Fruit fly (Drosophila melanogaster): ENCODE results near the gene X11L.

The X11L gene

DNA sequence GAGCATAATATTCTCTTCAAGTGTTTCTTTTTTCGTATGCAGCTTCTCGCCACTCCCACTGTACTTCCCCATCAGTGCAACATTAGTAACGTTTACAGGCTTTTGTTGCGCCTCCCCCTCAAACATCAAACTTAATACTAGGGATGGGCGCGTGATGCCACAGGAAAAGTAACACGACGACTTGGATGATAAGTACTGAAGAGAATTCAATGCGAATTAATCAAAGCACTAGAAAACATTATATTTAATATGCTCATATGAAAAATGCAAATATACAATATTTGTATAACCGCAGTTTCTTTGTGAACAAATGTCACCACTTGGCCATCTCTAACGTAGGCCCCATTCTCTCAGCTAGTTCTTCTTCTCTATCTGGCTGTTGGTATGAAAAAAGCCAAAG, 44.3 kb upstream of the X11L start:
- TF ChIP-seq CG8765 (GFP tag; IDR thresholded peaks at IDR 0.05) (no peak), CG7357 (GFP tag; IDR thresholded peaks at IDR 0.05) (no peak), Blimp-1 (GFP tag; optimal IDR thresholded peaks at IDR 0.05) (peak; percentile 1), gro (GFP tag; optimal IDR thresholded peaks at IDR 0.05) (no peak), CG2129 (GFP tag; IDR thresholded peaks at IDR 0.05; ENCODE audit: partially characterized antibody) (no peak), E2f2 (GFP tag; IDR thresholded peaks at IDR 0.05) (no peak), Dll (GFP tag; IDR thresholded peaks at IDR 0.05; ENCODE audit: partially characterized antibody) (peak; percentile 41; the same call in 1 of the 4 replicates), Doc2 (GFP tag; IDR thresholded peaks at IDR 0.05) (no peak), Sry-δ (GFP tag; optimal IDR thresholded peaks at IDR 0.05) (no peak), Atf-2 (GFP tag; optimal IDR thresholded peaks at IDR 0.05) (no peak), CG2712 (tag; optimal IDR thresholded peaks at IDR 0.05) (peak; percentile 1), pho (GFP tag; optimal IDR thresholded peaks at IDR 0.05) (no peak), CG12769 (tag; optimal IDR thresholded peaks at IDR 0.05) (no peak), Poxn (GFP tag; IDR thresholded peaks at IDR 0.05) (no peak), ind (GFP tag; optimal IDR thresholded peaks at IDR 0.05) (no peak), CG6175 (GFP tag; IDR thresholded peaks at IDR 0.05) (no peak), CG10209 (GFP tag; optimal IDR thresholded peaks at IDR 0.05) (no peak), sens (GFP tag) (peak; percentile 44), tgo (GFP tag; IDR thresholded peaks at IDR 0.05) (no peak), Doc3 (GFP tag; IDR thresholded peaks at IDR 0.05; ENCODE audit: partially characterized antibody) (peak; percentile 37; the same call in 1 of the 3 replicates), CG15601 (tag; optimal IDR thresholded peaks at IDR 0.05) (no peak), CG10274 (GFP tag; optimal IDR thresholded peaks at IDR 0.05) (no peak), CG11560 (tag; IDR thresholded peaks at IDR 0.05) (no peak), chn (GFP tag; optimal IDR thresholded peaks at IDR 0.05) (no peak), CG11398 (GFP tag; optimal IDR thresholded peaks at IDR 0.05) (no peak), CG1647 (GFP tag; optimal IDR thresholded peaks at IDR 0.05) (no peak), CG11504 (tag; optimal IDR thresholded peaks at IDR 0.05) (peak; percentile 3), Camta (GFP tag; optimal IDR thresholded peaks at IDR 0.05) (no peak), CG1832 (GFP tag; optimal IDR thresholded peaks at IDR 0.05) (no peak), ro (GFP tag; IDR thresholded peaks at IDR 0.05) (no peak), Drgx (GFP tag; IDR thresholded peaks at IDR 0.05) (0 out of 2 replicates have a peak, but pooled peaks have one; percentile 14), sim (GFP tag; IDR thresholded peaks at IDR 0.05) (no peak), Asciz (GFP tag; optimal IDR thresholded peaks at IDR 0.05) (no peak), slbo (GFP tag; IDR thresholded peaks at IDR 0.05) (no peak), slp2 (GFP tag; optimal IDR thresholded peaks at IDR 0.05) (no peak), E2f1 (GFP tag; IDR thresholded peaks at IDR 0.05) (no peak), CG2120 (GFP tag; optimal IDR thresholded peaks at IDR 0.05) (no peak), sima (GFP tag; optimal IDR thresholded peaks at IDR 0.05) (no peak), CG9609 (GFP tag; optimal IDR thresholded peaks at IDR 0.05) (no peak), Xrp1 (GFP tag; IDR thresholded peaks at IDR 0.05) (peak; percentile 22; the same call in 1 of the 2 replicates), CkIIα-i1 (GFP tag; IDR thresholded peaks at IDR 0.05) (no peak)

DNA sequence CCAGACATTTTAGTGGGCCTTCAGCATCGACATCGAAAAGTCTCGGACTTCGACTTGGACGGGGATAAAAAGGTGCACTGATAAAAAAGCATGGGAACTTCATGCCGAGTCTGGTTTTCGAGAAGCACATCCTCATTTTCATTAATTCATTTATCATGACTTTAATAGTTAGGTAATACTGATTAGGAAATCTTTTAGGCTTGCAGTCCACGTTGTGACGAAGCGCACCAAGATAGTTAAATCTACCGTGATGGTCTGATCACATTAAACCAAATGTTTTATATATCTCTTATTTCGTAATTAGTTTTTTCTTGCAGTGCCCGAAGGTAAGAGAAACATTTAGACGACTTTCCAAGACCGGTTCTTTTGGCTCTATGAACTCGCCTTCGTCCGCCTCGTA, 40.7 kb upstream of the X11L start:
- no peak for TF ChIP-seq chif (GFP tag; optimal IDR thresholded peaks at IDR 0.05)
- TF ChIP-seq CG34376 (GFP tag; optimal IDR thresholded peaks at IDR 0.05), result no peak
- no peak for TF ChIP-seq Sry-δ (GFP tag; optimal IDR thresholded peaks at IDR 0.05)
- TF ChIP-seq Ets65A (GFP tag), result peak; percentile 53
- no peak for TF ChIP-seq zf30C (GFP tag; optimal IDR thresholded peaks at IDR 0.05)
- no peak for TF ChIP-seq nmo (GFP tag; optimal IDR thresholded peaks at IDR 0.05)
- no peak for TF ChIP-seq Hr3 (GFP tag; optimal IDR thresholded peaks at IDR 0.05)
- no peak for TF ChIP-seq caup (GFP tag; optimal IDR thresholded peaks at IDR 0.05; ENCODE audit: severe bottlenecking)
- no peak for TF ChIP-seq CG43689 (GFP tag; IDR thresholded peaks at IDR 0.05)
- TF ChIP-seq bsh (GFP tag; optimal IDR thresholded peaks at IDR 0.05), result peak in 1 of 2 experiments; percentile 79
- no peak for TF ChIP-seq Nf-YB (GFP tag; optimal IDR thresholded peaks at IDR 0.05)
- no peak for TF ChIP-seq Nf-YA (GFP tag; IDR thresholded peaks at IDR 0.05)
- no peak for TF ChIP-seq Xrp1 (GFP tag; IDR thresholded peaks at IDR 0.05)
- TF ChIP-seq CG4617 (GFP tag; optimal IDR thresholded peaks at IDR 0.05; ENCODE audit: borderline replicate concordance), result no peak
- peak; percentile 20 for TF ChIP-seq sens (GFP tag)
- no peak for TF ChIP-seq jumu (GFP tag; optimal IDR thresholded peaks at IDR 0.05)

Data from whole organism, embryonic.